Worm (Caenorhabditis elegans): ENCODE results near the gene ifb-2.

ce11 chrII:5704479-5704878 lies 45.5 kb upstream of the ifb-2 start:
- no peak for TF ChIP-seq mdl-1 (tag; optimal IDR thresholded peaks at IDR 0.05)
- no peak for TF ChIP-seq nhr-76 (tag; optimal IDR thresholded peaks at IDR 0.05)
- no peak for TF ChIP-seq lin-13 (GFP tag; optimal IDR thresholded peaks at IDR 0.05)
- TF ChIP-seq fkh-10 (GFP tag; optimal IDR thresholded peaks at IDR 0.05), result no peak
- TF ChIP-seq unc-62 (GFP tag; optimal IDR thresholded peaks at IDR 0.05), result no peak
- no peak for TF ChIP-seq nhr-90 (tag; optimal IDR thresholded peaks at IDR 0.05; ENCODE audit: poor library complexity)
- no peak for TF ChIP-seq mep-1 (tag; optimal IDR thresholded peaks at IDR 0.05)

All from whole organism, L1 larva.